Worm (Caenorhabditis elegans) whole organism, late embryonic: Measurements from ENCODE around the gene B0457.6.

Source experiments
- C38D4.7 ChIP-seq: fragments of 200-800 bp; sonication (Bioruptor generic); optimal IDR thresholded peaks from 2 replicates; lab custom pipeline; 2018; ENCODE audit warnings: mild to moderate bottlenecking, missing genetic modification characterization, moderate library complexity, missing compliant biosample characterization
- F13H6.1 ChIP-seq: sonication (generic microtip); optimal IDR thresholded peaks from 2 replicates; lab custom pipeline; 2016; ENCODE audit warnings: missing genetic modification characterization, missing compliant biosample characterization
- K02D7.2 ChIP-seq: sonication (generic microtip); optimal IDR thresholded peaks from 2 replicates; lab custom pipeline; 2017; ENCODE audit warnings: mild to moderate bottlenecking, missing genetic modification characterization, missing compliant biosample characterization
- K09A11.1 ChIP-seq: sonication (generic microtip); optimal IDR thresholded peaks from 2 replicates; lab custom pipeline; 2017; ENCODE audit warnings: antibody characterized with exemption, mild to moderate bottlenecking, missing genetic modification characterization, missing compliant biosample characterization; ENCODE audit not compliant: insufficient read depth
- T23F11.4 ChIP-seq: fragments of 200-800 bp; sonication (Bioruptor generic); optimal IDR thresholded peaks from 2 replicates; lab custom pipeline; 2018; ENCODE audit warnings: mild to moderate bottlenecking, missing genetic modification characterization, missing compliant biosample characterization
- ahr-1 ChIP-seq: sonication (generic microtip); optimal IDR thresholded peaks from 2 replicates; lab custom pipeline; 2016; ENCODE audit warnings: missing genetic modification characterization, missing compliant biosample characterization
- ceh-14 ChIP-seq: sonication (generic microtip); optimal IDR thresholded peaks from 2 replicates; lab custom pipeline; 2016; ENCODE audit warnings: missing genotype, missing genetic modification characterization, missing compliant biosample characterization
- ceh-18 ChIP-seq: sonication (generic microtip); optimal IDR thresholded peaks from 2 replicates; lab custom pipeline; 2016; ENCODE audit warnings: missing genetic modification characterization, missing compliant biosample characterization
- ceh-19 ChIP-seq: fragments of 200-800 bp; sonication (Bioruptor generic); optimal IDR thresholded peaks from 2 replicates; lab custom pipeline; 2018; ENCODE audit warnings: mild to moderate bottlenecking, missing genetic modification characterization, missing compliant biosample characterization
- ceh-2 ChIP-seq: sonication (generic microtip); optimal IDR thresholded peaks from 2 replicates; lab custom pipeline; 2016; ENCODE audit warnings: missing genotype, missing genetic modification characterization, missing compliant biosample characterization
- ceh-22 ChIP-seq: sonication (generic microtip); optimal IDR thresholded peaks from 2 replicates; lab custom pipeline; 2017; ENCODE audit warnings: missing biosample characterization, missing genetic modification characterization
- ceh-30 ChIP-seq: fragments of 150-350 bp; optimal IDR thresholded peaks from 2 replicates; lab custom pipeline; 2014; ENCODE audit warnings: missing biosample characterization, missing genetic modification characterization
- ceh-34 ChIP-seq: sonication (generic microtip); optimal IDR thresholded peaks from 2 replicates; lab custom pipeline; 2016; ENCODE audit warnings: mild to moderate bottlenecking, missing genetic modification characterization, missing compliant biosample characterization
- ceh-45 ChIP-seq: fragments of 200-800 bp; sonication (Bioruptor generic); IDR thresholded peaks from 2 replicates; pipeline ENCODE4 v1.3.6; 2022; ENCODE audit warnings: missing genetic modification reagents, missing genetic modification characterization, missing compliant biosample characterization
- ceh-9 ChIP-seq: sonication (generic microtip); optimal IDR thresholded peaks from 2 replicates; lab custom pipeline; 2016; ENCODE audit warnings: mild to moderate bottlenecking, missing genetic modification characterization, inconsistent platforms, missing compliant biosample characterization
- che-1 ChIP-seq: sonication (generic microtip); optimal IDR thresholded peaks from 2 replicates; lab custom pipeline; 2016; ENCODE audit warnings: mild to moderate bottlenecking, missing genetic modification characterization, missing compliant biosample characterization
- fkh-6 ChIP-seq: sonication (generic microtip); optimal IDR thresholded peaks from 2 replicates; lab custom pipeline; 2016; ENCODE audit warnings: missing genetic modification characterization, missing compliant biosample characterization
- gmeb-2 ChIP-seq: sonication (generic microtip); optimal IDR thresholded peaks from 2 replicates; lab custom pipeline; 2016; ENCODE audit warnings: missing genetic modification characterization, inconsistent platforms, missing compliant biosample characterization
- hlh-30 ChIP-seq: sonication (generic microtip); optimal IDR thresholded peaks from 2 replicates; lab custom pipeline; 2017; ENCODE audit warnings: antibody characterized with exemption, missing genetic modification characterization, missing compliant biosample characterization; ENCODE audit not compliant: insufficient read depth
- lin-11 ChIP-seq: fragments of 200-800 bp; sonication (Bioruptor generic); optimal IDR thresholded peaks from 2 replicates; lab custom pipeline; 2018; ENCODE audit warnings: mild to moderate bottlenecking, missing genetic modification characterization, missing compliant biosample characterization
- madf-2 ChIP-seq: sonication (generic microtip); optimal IDR thresholded peaks from 2 replicates; lab custom pipeline; 2017; ENCODE audit warnings: missing genetic modification characterization, missing compliant biosample characterization
- npax-4 ChIP-seq: sonication (generic microtip); optimal IDR thresholded peaks from 2 replicates; lab custom pipeline; 2016; ENCODE audit warnings: missing genetic modification characterization, missing compliant biosample characterization
- pax-1 ChIP-seq: fragments of 150-350 bp; optimal IDR thresholded peaks from 2 replicates; lab custom pipeline; 2014; ENCODE audit warnings: missing biosample characterization, missing genetic modification characterization
- pha-2 ChIP-seq: sonication (generic microtip); optimal IDR thresholded peaks from 2 replicates; lab custom pipeline; 2017; ENCODE audit warnings: mild to moderate bottlenecking, missing genetic modification characterization, missing compliant biosample characterization
- pha-4 ChIP-seq: fragments of 150-350 bp; optimal IDR thresholded peaks from 2 replicates; lab custom pipeline; 2018; ENCODE audit warnings: missing biosample characterization, missing genetic modification reagents, missing genetic modification characterization
- ref-2 ChIP-seq: sonication (generic microtip); optimal IDR thresholded peaks from 2 replicates; lab custom pipeline; 2016; ENCODE audit warnings: missing genetic modification characterization, missing compliant biosample characterization
- sox-4 ChIP-seq: sonication (generic microtip); optimal IDR thresholded peaks from 2 replicates; lab custom pipeline; 2017; ENCODE audit warnings: mild to moderate bottlenecking, missing genetic modification characterization, inconsistent platforms, missing compliant biosample characterization
- syd-9 ChIP-seq: sonication (generic microtip); optimal IDR thresholded peaks from 2 replicates; lab custom pipeline; 2016; ENCODE audit warnings: mild to moderate bottlenecking, missing genetic modification characterization, moderate library complexity, missing compliant biosample characterization
- tbx-2 ChIP-seq: sonication (generic microtip); optimal IDR thresholded peaks from 2 replicates; lab custom pipeline; 2016; ENCODE audit warnings: missing genetic modification characterization, missing compliant biosample characterization
- unc-3 ChIP-seq, 2 experiments: fragments of 200-800 bp in 1 of 2; sonication (Bioruptor generic) in 1 of 2; sonication (generic microtip) in 1 of 2; conservative IDR thresholded peaks in 1 of 2; optimal IDR thresholded peaks in 1 of 2; 2 replicates each; pipeline versions ENCODE4 v1.3.6 to Lab custom; 2016 to 2022; ENCODE audit warnings: missing compliant biosample characterization in 2 of 2, missing genetic modification characterization in 2 of 2, missing genetic modification reagents in 1 of 2
- unc-42 ChIP-seq: sonication (generic microtip); optimal IDR thresholded peaks from 2 replicates; lab custom pipeline; 2016; ENCODE audit warnings: missing genotype, missing genetic modification characterization, missing compliant biosample characterization
- unc-55 ChIP-seq: sonication (generic microtip); optimal IDR thresholded peaks from 2 replicates; lab custom pipeline; 2017; ENCODE audit warnings: missing biosample characterization, missing genetic modification reagents, missing genetic modification characterization
- zip-5 ChIP-seq: sonication (generic microtip); optimal IDR thresholded peaks from 2 replicates; lab custom pipeline; 2016; ENCODE audit warnings: missing genetic modification characterization, missing compliant biosample characterization

The B0457.6 gene

DNA sequence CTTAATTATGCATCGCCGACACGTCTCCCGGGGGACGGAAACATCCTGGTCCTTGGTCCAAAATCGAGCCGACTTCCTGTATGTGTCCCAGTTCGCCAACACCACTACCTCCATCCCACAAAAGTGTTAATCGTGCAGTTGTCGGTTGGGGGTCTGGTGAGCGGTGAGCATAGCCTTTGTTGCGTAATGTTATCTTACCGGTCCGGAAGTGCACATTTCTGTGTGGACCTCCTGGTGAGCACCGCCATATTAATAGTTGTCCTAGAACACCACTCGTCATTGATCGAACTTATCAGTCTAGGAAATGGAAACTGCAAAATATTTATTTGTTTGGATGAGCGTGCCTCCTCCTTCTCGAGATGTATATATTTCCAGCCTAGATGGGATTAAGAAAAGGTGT lies 25.0 kb upstream of the B0457.6 start:
- TF ChIP-seq unc-42 (tag; lab: Kevin White, UChicago) (peak; percentile 0), gmeb-2 (tag; lab: Kevin White, UChicago) (no peak), ref-2 (tag; lab: Kevin White, UChicago) (peak; percentile 57), ceh-30 (tag; lab: Kevin White, UChicago) (no peak)

ce11 chrII:8898582-8899356 lies 23.5 kb upstream of the B0457.6 start:
- TF ChIP-seq unc-42 (tag; lab: Kevin White, UChicago): peak; percentile 29
- TF ChIP-seq ceh-19: peak; percentile 52
- peak; percentile 52 for TF ChIP-seq ceh-34
- peak; percentile 15 for TF ChIP-seq tbx-2
- no peak for TF ChIP-seq ahr-1 (tag; lab: Kevin White, UChicago)
- peak; percentile 6 for TF ChIP-seq unc-55 (GFP tag; lab: Kevin White, UChicago)

- TF ChIP-seq hlh-30 (tag; lab: Kevin White, UChicago) (no peak), ceh-45 (GFP tag; lab: Robert Waterston, UW) (no peak), ceh-2 (tag; lab: Kevin White, UChicago) (no peak), unc-3 (GFP tag; conservative IDR thresholded peaks at IDR 0.05; lab: Robert Waterston, UW) (no peak), unc-3 (tag; optimal IDR thresholded peaks at IDR 0.05; lab: Kevin White, UChicago) (no peak), pha-2 (tag; lab: Kevin White, UChicago) (peak; percentile 29), ceh-14 (tag; lab: Kevin White, UChicago) (no peak), sox-4 (no peak), ceh-34 (peak; percentile 24), lin-11 (tag; lab: Kevin White, UChicago) (no peak), tbx-2 (peak; percentile 30)
These were observed 22.9 kb upstream of the B0457.6 start for ce11 chrII:8899357-8899748.

- no peak for TF ChIP-seq ceh-45 (GFP tag; lab: Robert Waterston, UW)
- no peak for TF ChIP-seq ceh-9
- no peak for TF ChIP-seq zip-5 (tag; lab: Kevin White, UChicago)
- TF ChIP-seq gmeb-2 (tag; lab: Kevin White, UChicago): no peak
- no peak for TF ChIP-seq pha-4
- no peak for TF ChIP-seq ceh-22 (tag; lab: Kevin White, UChicago)
- TF ChIP-seq ceh-18 (tag; lab: Kevin White, UChicago): no peak
- no peak for TF ChIP-seq T23F11.4
- no peak for TF ChIP-seq pax-1
- TF ChIP-seq unc-55 (GFP tag; lab: Kevin White, UChicago): no peak
- no peak for TF ChIP-seq C38D4.7
- no peak for TF ChIP-seq npax-4 (tag; lab: Kevin White, UChicago)
These were observed 18.4 kb upstream of the B0457.6 start for ce11 chrII:8903871-8904270.

- TF ChIP-seq ceh-2 (tag; lab: Kevin White, UChicago): no peak
- no peak for TF ChIP-seq K09A11.1 (tag; lab: Kevin White, UChicago)
- no peak for TF ChIP-seq madf-2 (tag; lab: Kevin White, UChicago)
- no peak for TF ChIP-seq fkh-6 (tag; lab: Kevin White, UChicago)
- no peak for TF ChIP-seq ceh-19
- TF ChIP-seq unc-3 (GFP tag; conservative IDR thresholded peaks at IDR 0.05; lab: Robert Waterston, UW): no peak
- TF ChIP-seq unc-3 (tag; optimal IDR thresholded peaks at IDR 0.05; lab: Kevin White, UChicago): no peak
- TF ChIP-seq syd-9 (tag; lab: Kevin White, UChicago): no peak
- no peak for TF ChIP-seq pha-4
- no peak for TF ChIP-seq T23F11.4
- TF ChIP-seq ceh-30 (tag; lab: Kevin White, UChicago): no peak
- no peak for TF ChIP-seq ceh-9
- TF ChIP-seq K02D7.2 (tag; lab: Kevin White, UChicago): no peak
- TF ChIP-seq ceh-45 (GFP tag; lab: Robert Waterston, UW): no peak
- no peak for TF ChIP-seq che-1 (tag; lab: Kevin White, UChicago)
- TF ChIP-seq C38D4.7: no peak
- no peak for TF ChIP-seq F13H6.1 (tag; lab: Kevin White, UChicago)
These were observed 10.3 kb upstream of the B0457.6 start, which contains the start of gene B0457.4 for ce11 chrII:8911929-8912328. TSS of gene B0457.4 (minus strand) at chrII:8912029.
